Worm (Caenorhabditis elegans): ENCODE data around the gene srh-78.

srh-78 gene

ce11 chrV:203855-204432 is 13.0 kb upstream of the srh-78 start, which contains the start of gene lec-12:
Gene lec-12 (plus strand): TSS chrV:204382.
- TF ChIP-seq nhr-21 (tag; optimal IDR thresholded peaks at IDR 0.05) (no peak), lsy-2 (tag; optimal IDR thresholded peaks at IDR 0.05) (no peak), zag-1 (tag; optimal IDR thresholded peaks at IDR 0.05) (no peak), crh-2 (tag; optimal IDR thresholded peaks at IDR 0.05) (peak; percentile 6), blmp-1 (tag; optimal IDR thresholded peaks at IDR 0.05; ENCODE audit: insufficient read depth) (no peak), dmd-4 (tag; optimal IDR thresholded peaks at IDR 0.05) (no peak), mbf-1 (tag; optimal IDR thresholded peaks at IDR 0.05) (no peak), nhr-12 (tag; optimal IDR thresholded peaks at IDR 0.05) (no peak), nhr-10 (tag; optimal IDR thresholded peaks at IDR 0.05) (no peak), nhr-6 (tag; optimal IDR thresholded peaks at IDR 0.05) (no peak), ztf-11 (tag; optimal IDR thresholded peaks at IDR 0.05) (no peak), egl-27 (tag; optimal IDR thresholded peaks at IDR 0.05) (no peak), ama-1 (optimal IDR thresholded peaks at IDR 0.05) (no peak), mab-5 (tag; optimal IDR thresholded peaks at IDR 0.05) (no peak), lin-39 (tag; optimal IDR thresholded peaks at IDR 0.05) (no peak), nhr-77 (tag; optimal IDR thresholded peaks at IDR 0.05) (no peak), unc-62 (GFP tag; optimal IDR thresholded peaks at IDR 0.05) (no peak), unc-39 (tag; optimal IDR thresholded peaks at IDR 0.05) (no peak), lin-11 (tag; optimal IDR thresholded peaks at IDR 0.05) (no peak), C34F6.9 (tag; optimal IDR thresholded peaks at IDR 0.05) (no peak), alr-1 (tag; optimal IDR thresholded peaks at IDR 0.05) (no peak), Y55F3AM.14 (GFP tag; optimal IDR thresholded peaks at IDR 0.05) (no peak), peb-1 (tag; optimal IDR thresholded peaks at IDR 0.05) (no peak), lin-13 (GFP tag; optimal IDR thresholded peaks at IDR 0.05) (no peak), gmeb-1 (tag; optimal IDR thresholded peaks at IDR 0.05) (peak; percentile 14), ztf-4 (tag; optimal IDR thresholded peaks at IDR 0.05) (no peak), F13H6.1 (tag; optimal IDR thresholded peaks at IDR 0.05) (no peak), nhr-129 (tag; optimal IDR thresholded peaks at IDR 0.05) (peak; percentile 67), fos-1 (tag; optimal IDR thresholded peaks at IDR 0.05) (peak; percentile 12), elt-1 (tag; optimal IDR thresholded peaks at IDR 0.05) (no peak), mdl-1 (tag; optimal IDR thresholded peaks at IDR 0.05) (no peak), sma-3 (GFP tag; optimal IDR thresholded peaks at IDR 0.05) (no peak), ZK546.5 (tag; optimal IDR thresholded peaks at IDR 0.05) (no peak), sma-9 (GFP tag; optimal IDR thresholded peaks at IDR 0.05) (no peak), sma-9 (tag; optimal IDR thresholded peaks at IDR 0.05) (no peak)

- no peak for TF ChIP-seq nhr-12 (tag; optimal IDR thresholded peaks at IDR 0.05)
- TF ChIP-seq skn-1 (tag; optimal IDR thresholded peaks at IDR 0.05), result no peak
- no peak for TF ChIP-seq nhr-11 (tag; optimal IDR thresholded peaks at IDR 0.05)
- TF ChIP-seq elt-3 (tag; optimal IDR thresholded peaks at IDR 0.05), result no peak
- TF ChIP-seq mdl-1 (tag; optimal IDR thresholded peaks at IDR 0.05), result no peak
- TF ChIP-seq blmp-1 (tag; optimal IDR thresholded peaks at IDR 0.05; ENCODE audit: insufficient read depth), result no peak
- TF ChIP-seq egl-27 (tag; optimal IDR thresholded peaks at IDR 0.05), result no peak
- TF ChIP-seq sma-3 (GFP tag; optimal IDR thresholded peaks at IDR 0.05), result no peak
- TF ChIP-seq ztf-11 (tag; optimal IDR thresholded peaks at IDR 0.05), result no peak
- TF ChIP-seq zag-1 (tag; optimal IDR thresholded peaks at IDR 0.05), result no peak
- TF ChIP-seq ceh-82 (tag; optimal IDR thresholded peaks at IDR 0.05), result no peak
- no peak for TF ChIP-seq aly-2 (tag; optimal IDR thresholded peaks at IDR 0.05)
- no peak for TF ChIP-seq mab-5 (tag; optimal IDR thresholded peaks at IDR 0.05)
- no peak for TF ChIP-seq ztf-1 (GFP tag; conservative IDR thresholded peaks at IDR 0.05)
- TF ChIP-seq Y55F3AM.14 (GFP tag; optimal IDR thresholded peaks at IDR 0.05), result no peak
- no peak for TF ChIP-seq lsy-2 (tag; optimal IDR thresholded peaks at IDR 0.05)
- TF ChIP-seq nhr-77 (tag; optimal IDR thresholded peaks at IDR 0.05), result no peak
- no peak for TF ChIP-seq gmeb-1 (tag; optimal IDR thresholded peaks at IDR 0.05)
Measured at ce11 chrV:206814-207213, 10.1 kb upstream of the srh-78 start.
